Fruit fly (Drosophila melanogaster) whole organism, embryonic: Measurements from ENCODE around the gene fliI.

Experiments used
- BEAF-32 ChIP-seq: fragments of 200-800 bp; sonication (Bioruptor generic); optimal IDR thresholded peaks from 3 replicates; lab custom pipeline; 2017; ENCODE audit warnings: missing biosample characterization, missing genetic modification characterization, mild to moderate bottlenecking, moderate library complexity, missing genetic modification reagents
- Bgb ChIP-seq: fragments of 200-800 bp; sonication (Bioruptor generic); IDR thresholded peaks from 2 replicates; pipeline ENCODE4 v1.3.6; 2022; ENCODE audit warnings: missing biosample characterization, missing genetic modification characterization; ENCODE audit not compliant: partially characterized antibody
- CG12219 ChIP-seq: fragments of 200-800 bp; sonication (Bioruptor generic); optimal IDR thresholded peaks from 3 replicates; lab custom pipeline; 2018; ENCODE audit warnings: missing biosample characterization, mild to moderate bottlenecking, missing genetic modification characterization
- CG1233 ChIP-seq: fragments of 200-800 bp; sonication (Bioruptor generic); optimal IDR thresholded peaks from 4 replicates; lab custom pipeline; 2018; ENCODE audit warnings: missing biosample characterization, mild to moderate bottlenecking, missing genetic modification characterization
- CG13424 ChIP-seq: fragments of 200-800 bp; sonication (Bioruptor generic); optimal IDR thresholded peaks from 2 replicates; lab custom pipeline; 2019; ENCODE audit warnings: missing biosample characterization, mild to moderate bottlenecking, missing genetic modification characterization, moderate library complexity
- CG13624 ChIP-seq: fragments of 200-800 bp; sonication (Bioruptor generic); optimal IDR thresholded peaks from 2 replicates; lab custom pipeline; 2016; ENCODE audit warnings: missing biosample characterization, missing genetic modification characterization
- CG14860 ChIP-seq: fragments of 200-800 bp; sonication (Bioruptor generic); IDR thresholded peaks from 3 replicates; pipeline ENCODE4 v1.3.6; 2022; ENCODE audit warnings: missing biosample characterization, missing genetic modification characterization; ENCODE audit not compliant: partially characterized antibody
- CG14965 ChIP-seq: fragments of 200-800 bp; sonication (Bioruptor generic); optimal IDR thresholded peaks from 2 replicates; lab custom pipeline; 2016; ENCODE audit warnings: missing biosample characterization, missing genetic modification characterization, borderline replicate concordance
- CG16813 ChIP-seq: fragments of 200-800 bp; sonication (Bioruptor generic); IDR thresholded peaks from 3 replicates; pipeline ENCODE4 v1.3.6; 2022; ENCODE audit warnings: missing biosample characterization, missing genetic modification characterization; ENCODE audit not compliant: partially characterized antibody
- CG17186 ChIP-seq: fragments of 200-800 bp; sonication (Bioruptor generic); optimal IDR thresholded peaks from 3 replicates; lab custom pipeline; 2017; ENCODE audit warnings: missing biosample characterization, missing genetic modification reagents, missing genetic modification characterization
- CG17359 ChIP-seq: fragments of 200-800 bp; sonication (Bioruptor generic); optimal IDR thresholded peaks from 3 replicates; lab custom pipeline; 2018; ENCODE audit warnings: missing biosample characterization, mild to moderate bottlenecking, missing genetic modification characterization, moderate library complexity
- CG2202 ChIP-seq: fragments of 200-800 bp; sonication (Bioruptor generic); optimal IDR thresholded peaks from 2 replicates; lab custom pipeline; 2018; ENCODE audit warnings: missing biosample characterization, mild to moderate bottlenecking, missing genetic modification characterization
- CG2889 ChIP-seq: fragments of 200-800 bp; sonication (Bioruptor generic); IDR thresholded peaks from 3 replicates; pipeline ENCODE4 v1.3.6; 2022; ENCODE audit warnings: missing biosample characterization, missing genetic modification characterization
- CG34224 ChIP-seq: fragments of 200-800 bp; sonication (Bioruptor generic); IDR thresholded peaks from 3 replicates; pipeline ENCODE4 v1.3.6; 2022; ENCODE audit warnings: missing biosample characterization, missing genetic modification characterization; ENCODE audit not compliant: partially characterized antibody
- CG3995 ChIP-seq: fragments of 200-800 bp; sonication (Bioruptor generic); optimal IDR thresholded peaks from 3 replicates; lab custom pipeline; 2016; ENCODE audit warnings: missing biosample characterization, missing genetic modification characterization
- CG6791 ChIP-seq: fragments of 200-800 bp; sonication (Bioruptor generic); IDR thresholded peaks from 3 replicates; pipeline ENCODE4 v1.3.6; 2022; ENCODE audit warnings: missing biosample characterization, missing genetic modification characterization; ENCODE audit not compliant: partially characterized antibody
- CG9437 ChIP-seq: fragments of 200-800 bp; sonication (Bioruptor generic); optimal IDR thresholded peaks from 2 replicates; lab custom pipeline; 2018; ENCODE audit warnings: missing biosample characterization, mild to moderate bottlenecking, missing genetic modification characterization
- Dll ChIP-seq: fragments of 200-800 bp; sonication (Bioruptor generic); IDR thresholded peaks from 4 replicates; pipeline ENCODE4 v1.3.6; 2022; ENCODE audit warnings: missing biosample characterization, missing genetic modification characterization; ENCODE audit not compliant: partially characterized antibody
- Doc3 ChIP-seq: fragments of 200-800 bp; sonication (Bioruptor generic); IDR thresholded peaks from 3 replicates; pipeline ENCODE4 v1.3.6; 2022; ENCODE audit warnings: missing biosample characterization, missing genetic modification characterization; ENCODE audit not compliant: partially characterized antibody
- Dref ChIP-seq: fragments of 200-800 bp; sonication (Bioruptor generic); IDR thresholded peaks from 2 replicates; pipeline ENCODE4 v1.3.6; 2022; ENCODE audit warnings: missing biosample characterization, missing genetic modification characterization
- ERR ChIP-seq: fragments of 200-800 bp; sonication (Bioruptor generic); optimal IDR thresholded peaks from 2 replicates; lab custom pipeline; 2016; ENCODE audit warnings: missing biosample characterization, missing genetic modification characterization
- HLH4C ChIP-seq: fragments of 200-800 bp; sonication (Bioruptor generic); IDR thresholded peaks from 3 replicates; pipeline ENCODE4 v1.3.6; 2022; ENCODE audit warnings: missing biosample characterization, missing genetic modification characterization; ENCODE audit not compliant: partially characterized antibody
- MESR4 ChIP-seq: fragments of 200-800 bp; sonication (Bioruptor generic); optimal IDR thresholded peaks from 2 replicates; lab custom pipeline; 2018; ENCODE audit warnings: missing biosample characterization, mild to moderate bottlenecking, missing genetic modification characterization, moderate library complexity
- Pdp1 ChIP-seq, 2 experiments: fragments of 200-800 bp; sonication (Bioruptor generic); optimal IDR thresholded peaks; 3 replicates each; lab custom pipeline; 2016; ENCODE audit warnings: missing biosample characterization in 2 of 2, missing genetic modification characterization in 2 of 2, mild to moderate bottlenecking in 1 of 2, moderate library complexity in 1 of 2
- Sin3A ChIP-seq: fragments of >200 bp; optimal IDR thresholded peaks from 2 replicates; lab custom pipeline; 2018
- Stat92E ChIP-seq, 3 experiments: fragments of >200 bp in 2 of 3; fragments of 200-800 bp in 1 of 3; sonication (Bioruptor generic) in 1 of 3; optimal IDR thresholded peaks; 2 replicates each; lab custom pipeline; 2017 to 2019; ENCODE audit warnings: missing biosample characterization in 3 of 3, missing genetic modification characterization in 3 of 3, mild to moderate bottlenecking in 1 of 3, moderate library complexity in 1 of 3
- YL-1 ChIP-seq: fragments of 200-800 bp; sonication (Bioruptor generic); optimal IDR thresholded peaks from 3 replicates; lab custom pipeline; 2017; ENCODE audit warnings: missing biosample characterization, mild to moderate bottlenecking, missing genetic modification characterization
- chinmo ChIP-seq: fragments of 200-800 bp; sonication (Bioruptor generic); IDR thresholded peaks from 4 replicates; pipeline ENCODE4 v1.3.6; 2022; ENCODE audit warnings: missing biosample characterization, missing genetic modification characterization; ENCODE audit not compliant: partially characterized antibody
- croc ChIP-seq: fragments of 200-800 bp; sonication (Bioruptor generic); conservative IDR thresholded peaks from 3 replicates; pipeline ENCODE4 v1.3.6; 2022; ENCODE audit warnings: missing biosample characterization, missing genetic modification characterization
- crol ChIP-seq: fragments of 200-800 bp; sonication (Bioruptor generic); IDR thresholded peaks from 2 replicates; pipeline ENCODE4 v1.3.6; 2022; ENCODE audit warnings: missing biosample characterization, missing genetic modification characterization
- cwo ChIP-seq: fragments of 200-800 bp; sonication (Bioruptor generic); optimal IDR thresholded peaks from 3 replicates; lab custom pipeline; 2017; ENCODE audit warnings: missing biosample characterization, missing genetic modification characterization, mild to moderate bottlenecking, moderate library complexity, missing genetic modification reagents
- ewg ChIP-seq: fragments of 200-800 bp; sonication (Bioruptor generic); optimal IDR thresholded peaks from 3 replicates; lab custom pipeline; 2017; ENCODE audit warnings: mild to moderate bottlenecking, missing biosample characterization, missing genetic modification reagents, missing genetic modification characterization
- hbn ChIP-seq: fragments of 200-800 bp; sonication (Bioruptor generic); IDR thresholded peaks from 2 replicates; pipeline ENCODE4 v1.3.6; 2022; ENCODE audit warnings: missing biosample characterization, missing genetic modification characterization; ENCODE audit not compliant: partially characterized antibody
- inv ChIP-seq: fragments of 200-800 bp; sonication (Bioruptor generic); IDR thresholded peaks from 2 replicates; pipeline ENCODE4 v1.3.6; 2022; ENCODE audit warnings: missing biosample characterization, missing genetic modification characterization; ENCODE audit not compliant: partially characterized antibody
- knrl ChIP-seq: fragments of 200-800 bp; sonication (Bioruptor generic); IDR thresholded peaks from 3 replicates; pipeline ENCODE4 v1.3.6; 2022; ENCODE audit warnings: missing biosample characterization, missing genetic modification characterization; ENCODE audit not compliant: partially characterized antibody
- oc ChIP-seq: fragments of 200-800 bp; sonication (Bioruptor generic); optimal IDR thresholded peaks from 2 replicates; lab custom pipeline; 2018; ENCODE audit warnings: missing biosample characterization, mild to moderate bottlenecking, missing genetic modification characterization, moderate library complexity
- psq ChIP-seq: fragments of 200-800 bp; sonication (Bioruptor generic); optimal IDR thresholded peaks from 2 replicates; lab custom pipeline; 2017; ENCODE audit warnings: missing biosample characterization, missing genetic modification characterization
- pzg ChIP-seq: fragments of 200-800 bp; sonication (Bioruptor generic); optimal IDR thresholded peaks from 3 replicates; lab custom pipeline; 2018; ENCODE audit warnings: missing biosample characterization, mild to moderate bottlenecking, missing genetic modification characterization, moderate library complexity
- row ChIP-seq: fragments of 200-800 bp; sonication (Bioruptor generic); IDR thresholded peaks from 3 replicates; pipeline ENCODE4 v1.3.6; 2022; ENCODE audit warnings: missing biosample characterization, missing genetic modification characterization
- sens ChIP-seq: fragments of 200-800 bp; sonication (Bioruptor generic); peaks from one replicate; lab custom pipeline; 2016; ENCODE audit warnings: missing biosample characterization, missing genetic modification characterization
- sna ChIP-seq: fragments of 200-800 bp; sonication (Bioruptor generic); IDR thresholded peaks from 2 replicates; pipeline ENCODE4 v1.3.6; 2022; ENCODE audit warnings: missing biosample characterization, missing genetic modification characterization; ENCODE audit not compliant: partially characterized antibody
- tna ChIP-seq: fragments of 200-800 bp; sonication (Bioruptor generic); IDR thresholded peaks from 2 replicates; pipeline ENCODE4 v1.3.6; 2022; ENCODE audit warnings: missing biosample characterization, missing genetic modification characterization; ENCODE audit not compliant: partially characterized antibody
- unc-4 ChIP-seq: fragments of 200-800 bp; sonication (Bioruptor generic); IDR thresholded peaks from 2 replicates; pipeline ENCODE4 v1.3.6; 2022; ENCODE audit warnings: missing biosample characterization, missing genetic modification characterization; ENCODE audit not compliant: partially characterized antibody

The fliI gene

DNA sequence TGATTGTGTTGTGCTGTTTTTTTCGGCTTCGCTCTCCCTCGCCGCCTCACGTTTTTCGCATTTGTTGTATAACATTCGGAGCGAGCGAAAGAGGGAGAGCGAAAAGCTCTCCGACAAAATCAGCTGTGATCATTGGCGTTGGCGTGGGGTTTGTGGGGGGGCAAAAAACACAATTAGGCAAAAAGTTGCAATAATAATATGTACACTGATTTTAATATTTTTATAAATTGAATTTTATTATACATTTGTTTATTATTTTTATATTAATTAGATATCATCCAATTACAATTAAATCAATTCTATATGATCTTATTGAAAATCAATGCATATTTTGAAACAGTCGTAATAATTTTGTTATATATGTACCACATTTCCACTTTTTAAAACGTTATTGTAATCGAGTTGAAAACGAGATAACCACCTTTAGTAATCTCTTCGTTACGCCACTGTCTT is 36.1 kb downstream of the fliI start (continued):
- TF ChIP-seq CG2889 (no peak), MESR4 (GFP tag; lab: Kevin White, UChicago) (no peak), Pdp1 (GFP tag; optimal IDR thresholded peaks at IDR 0.05; lab: Kevin White, UChicago) (peak in 1 of 2 experiments; percentile 99), CG12219 (GFP tag; lab: Kevin White, UChicago) (no peak), cwo (GFP tag; lab: Kevin White, UChicago) (peak; percentile 49), CG17186 (GFP tag; lab: Kevin White, UChicago) (no peak), CG13424 (tag; lab: Kevin White, UChicago) (peak; percentile 57), Sin3A (lab: Kevin White, UChicago) (no peak), psq (no peak), CG1233 (GFP tag; lab: Kevin White, UChicago) (peak; percentile 27)

DNA sequence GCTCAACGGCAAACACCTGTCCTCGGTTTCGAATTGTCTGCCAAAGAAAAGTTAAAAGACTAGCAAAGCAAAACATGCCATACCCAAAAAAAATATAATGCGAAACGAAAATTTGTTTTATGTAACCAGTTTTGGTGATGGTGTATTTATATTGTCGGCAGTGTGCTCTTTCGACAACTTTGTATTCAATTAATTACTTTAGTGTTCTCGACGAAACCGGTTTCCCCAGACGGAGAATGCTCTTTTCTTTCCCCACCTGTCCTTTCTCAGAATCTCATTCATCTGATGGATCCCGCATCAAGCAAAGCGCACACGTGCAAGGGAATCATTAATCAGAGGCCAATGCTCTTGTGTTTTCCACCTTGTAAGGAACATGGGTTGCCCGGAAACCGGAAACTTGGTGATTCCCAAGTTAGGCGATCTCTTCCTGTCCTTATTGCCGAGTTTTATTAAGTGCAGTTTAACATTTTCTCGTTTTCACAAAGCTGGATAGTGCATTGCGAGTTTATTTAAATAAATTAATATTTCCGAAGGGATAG is 38.9 kb downstream of the fliI start:
- TF ChIP-seq CG13624 (GFP tag; lab: Kevin White, UChicago) (no peak), Stat92E (GFP tag; optimal IDR thresholded peaks at IDR 0.05; lab: Kevin White, UChicago) (peak in 1 of 3 experiments; percentile 49), CG2202 (tag; lab: Kevin White, UChicago) (no peak), sens (GFP tag; lab: Kevin White, UChicago) (peak; percentile 2)

DNA sequence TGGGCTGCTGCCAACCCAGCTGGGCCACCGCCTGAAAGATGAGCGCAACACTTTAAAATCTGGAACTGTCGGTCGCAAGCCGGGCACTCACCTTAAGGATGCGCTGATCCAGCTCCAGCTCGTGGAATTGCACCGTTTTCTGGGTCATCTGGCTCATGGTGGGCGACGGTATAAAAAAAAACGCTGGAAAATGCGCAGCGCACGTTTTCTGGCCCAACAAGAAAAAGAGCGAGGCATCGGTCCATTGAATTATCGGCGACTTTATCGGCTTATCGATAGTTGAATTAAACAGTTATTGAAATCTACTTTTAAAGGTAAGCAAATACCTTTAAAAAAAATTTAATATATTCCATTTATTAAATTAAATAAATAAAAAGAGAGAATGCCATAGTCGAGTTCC is 48.2 kb downstream of the fliI start, which contains the start of gene Ddx56:
Ddx56 (minus strand) TSS at position 252 of the 400 bp plus-strand sequence.
- TF ChIP-seq CG14965 (no peak), knrl (GFP tag; lab: Robert Waterston, UW) (peak; percentile 43; the same call in 2 of the 3 replicates), crol (GFP tag; lab: Robert Waterston, UW) (no peak), tna (GFP tag; lab: Robert Waterston, UW) (0 out of 2 replicates have a peak, but pooled peaks have one; percentile 16), unc-4 (GFP tag; lab: Robert Waterston, UW) (peak; percentile 63), croc (no peak), ewg (GFP tag; lab: Kevin White, UChicago) (peak; percentile 66), Dref (GFP tag; lab: Robert Waterston, UW) (peak; percentile 69), CG14860 (0 out of 3 replicates have a peak, but pooled peaks have one; percentile 22), CG3995 (GFP tag; lab: Kevin White, UChicago) (peak; percentile 29), CG16813 (GFP tag; lab: Robert Waterston, UW) (peak; percentile 50; the same call in 2 of the 3 replicates), CG34224 (peak; percentile 55; the same call in 2 of the 3 replicates), YL-1 (GFP tag; lab: Kevin White, UChicago) (peak; percentile 33), Dll (GFP tag; lab: Robert Waterston, UW) (peak; percentile 68), Doc3 (GFP tag; lab: Robert Waterston, UW) (peak; percentile 47; the same call in 2 of the 3 replicates), pzg (GFP tag; lab: Kevin White, UChicago) (peak; percentile 8), BEAF-32 (peak; percentile 55), Bgb (GFP tag; lab: Robert Waterston, UW) (peak; percentile 47; the same call in 1 of the 2 replicates), ERR (no peak), sna (peak; percentile 51; the same call in 1 of the 2 replicates), hbn (GFP tag; lab: Robert Waterston, UW) (peak; percentile 47), oc (tag; lab: Kevin White, UChicago) (no peak), CG9437 (no peak), inv (GFP tag; lab: Robert Waterston, UW) (peak; percentile 15; the same call in 1 of the 2 replicates), CG6791 (0 out of 3 replicates have a peak, but pooled peaks have one; percentile 15), chinmo (GFP tag; lab: Robert Waterston, UW) (0 out of 4 replicates have a peak, but pooled peaks have one; percentile 65), row (GFP tag; lab: Robert Waterston, UW) (peak; percentile 43; the same call in 2 of the 3 replicates), HLH4C (peak; percentile 62; the same call in 2 of the 3 replicates), CG17359 (tag; lab: Kevin White, UChicago) (no peak)
